Fruit fly (Drosophila melanogaster) whole organism, embryonic: ENCODE results near the gene CG13876.
A peak's percentile ranks its signal among the peaks of the same experiment; 100 is the strongest.

ENCODE experiments used
- Asciz ChIP-seq: fragments of 200-800 bp; sonication (Bioruptor generic); optimal IDR thresholded peaks from 2 replicates; lab custom pipeline; 2017; ENCODE audit warnings: missing biosample characterization, mild to moderate bottlenecking, missing genetic modification characterization, missing genetic modification reagents
- Awh ChIP-seq: fragments of 200-800 bp; sonication (Bioruptor generic); IDR thresholded peaks from 2 replicates; pipeline ENCODE4, ENCODE4 v1.3.6; 2022; ENCODE audit warnings: missing biosample characterization, missing genetic modification characterization
- Blimp-1 ChIP-seq: fragments of 200-800 bp; sonication (Bioruptor generic); optimal IDR thresholded peaks from 3 replicates; lab custom pipeline; 2018; ENCODE audit warnings: missing biosample characterization, missing genetic modification characterization, mild to moderate bottlenecking, moderate library complexity, missing genetic modification reagents
- BtbVII ChIP-seq: fragments of 200-800 bp; sonication (Bioruptor generic); optimal IDR thresholded peaks from 3 replicates; lab custom pipeline; 2017; ENCODE audit warnings: missing biosample characterization, mild to moderate bottlenecking, missing genetic modification characterization
- CG11085 ChIP-seq: fragments of 200-800 bp; sonication (Bioruptor generic); IDR thresholded peaks from 2 replicates; pipeline ENCODE4 v1.3.6; 2022; ENCODE audit warnings: missing biosample characterization, missing genetic modification characterization
- CG11696 ChIP-seq: fragments of 200-800 bp; sonication (Bioruptor generic); IDR thresholded peaks from 2 replicates; pipeline ENCODE4 v1.3.6; 2022; ENCODE audit warnings: missing biosample characterization, missing genetic modification characterization
- CG1233 ChIP-seq: fragments of 200-800 bp; sonication (Bioruptor generic); optimal IDR thresholded peaks from 4 replicates; lab custom pipeline; 2018; ENCODE audit warnings: missing biosample characterization, mild to moderate bottlenecking, missing genetic modification characterization
- CG13123 ChIP-seq: fragments of 200-800 bp; sonication (Bioruptor generic); optimal IDR thresholded peaks from 2 replicates; lab custom pipeline; 2016; ENCODE audit warnings: missing biosample characterization, missing genetic modification characterization
- CG14860 ChIP-seq: fragments of 200-800 bp; sonication (Bioruptor generic); IDR thresholded peaks from 3 replicates; pipeline ENCODE4 v1.3.6; 2022; ENCODE audit warnings: missing biosample characterization, missing genetic modification characterization; ENCODE audit not compliant: partially characterized antibody
- CG1602 ChIP-seq: fragments of 200-800 bp; sonication (Bioruptor generic); optimal IDR thresholded peaks from 3 replicates; lab custom pipeline; 2016; ENCODE audit warnings: missing biosample characterization, missing genetic modification characterization
- CG30431 ChIP-seq: fragments of 200-800 bp; sonication (Bioruptor generic); optimal IDR thresholded peaks from 2 replicates; lab custom pipeline; 2017; ENCODE audit warnings: missing biosample characterization, missing genetic modification characterization
- CG3065 ChIP-seq: fragments of 200-800 bp; sonication (Bioruptor generic); optimal IDR thresholded peaks from 2 replicates; lab custom pipeline; 2016; ENCODE audit warnings: missing biosample characterization, missing genetic modification characterization
- CG3407 ChIP-seq: fragments of 200-800 bp; sonication (Bioruptor generic); optimal IDR thresholded peaks from 2 replicates; lab custom pipeline; 2018; ENCODE audit warnings: missing biosample characterization, mild to moderate bottlenecking, missing genetic modification characterization
- CG4328 ChIP-seq: fragments of 200-800 bp; sonication (Bioruptor generic); optimal IDR thresholded peaks from 3 replicates; lab custom pipeline; 2017; ENCODE audit warnings: missing biosample characterization, missing genetic modification reagents, missing genetic modification characterization
- CG6689 ChIP-seq: fragments of 200-800 bp; sonication (Bioruptor generic); IDR thresholded peaks from 2 replicates; pipeline ENCODE4 v1.3.6; 2022; ENCODE audit warnings: missing biosample characterization, missing genetic modification characterization
- CG7556 ChIP-seq: fragments of 200-800 bp; sonication (Bioruptor generic); optimal IDR thresholded peaks from 2 replicates; lab custom pipeline; 2017; ENCODE audit warnings: missing biosample characterization, mild to moderate bottlenecking, missing genetic modification characterization
- CG9215 ChIP-seq: fragments of 200-800 bp; sonication (Bioruptor generic); IDR thresholded peaks from 2 replicates; pipeline ENCODE4 v1.3.6; 2022; ENCODE audit warnings: missing biosample characterization, missing genetic modification characterization
- CG9817 ChIP-seq: fragments of 200-800 bp; sonication (Bioruptor generic); optimal IDR thresholded peaks from 2 replicates; lab custom pipeline; 2018; ENCODE audit warnings: missing biosample characterization, mild to moderate bottlenecking, missing genetic modification characterization, moderate library complexity
- CG9932 ChIP-seq: fragments of 200-800 bp; sonication (Bioruptor generic); IDR thresholded peaks from 2 replicates; pipeline ENCODE4 v1.3.6; 2022; ENCODE audit warnings: missing biosample characterization, missing genetic modification characterization
- D19A ChIP-seq: fragments of 200-800 bp; optimal IDR thresholded peaks from 3 replicates; lab custom pipeline; 2019; ENCODE audit warnings: missing biosample characterization, mild to moderate bottlenecking, missing genetic modification characterization, moderate library complexity
- Dfd ChIP-seq, 2 experiments: fragments of >200 bp; optimal IDR thresholded peaks; 2 replicates each; lab custom pipeline; 2017; ENCODE audit warnings: missing biosample characterization in 2 of 2, missing genetic modification characterization in 2 of 2
- Doc2 ChIP-seq: fragments of 200-800 bp; sonication (Bioruptor generic); IDR thresholded peaks from 2 replicates; pipeline ENCODE4 v1.3.6; 2022; ENCODE audit warnings: missing biosample characterization, missing genetic modification characterization
- Drgx ChIP-seq: fragments of 200-800 bp; sonication (Bioruptor generic); IDR thresholded peaks from 2 replicates; pipeline ENCODE4 v1.3.6; 2022; ENCODE audit warnings: missing biosample characterization, missing genetic modification characterization
- Gug ChIP-seq: fragments of 200-800 bp; sonication (Bioruptor generic); IDR thresholded peaks from 4 replicates; pipeline ENCODE4 v1.3.6; 2022; ENCODE audit warnings: missing biosample characterization, missing genetic modification characterization
- H15 ChIP-seq: fragments of 200-800 bp; sonication (Bioruptor generic); IDR thresholded peaks from 3 replicates; pipeline ENCODE4 v1.3.6; 2022; ENCODE audit warnings: missing biosample characterization, missing genetic modification characterization
- HLH54F ChIP-seq: fragments of 200-800 bp; sonication (Bioruptor generic); optimal IDR thresholded peaks from 3 replicates; lab custom pipeline; 2016; ENCODE audit warnings: missing biosample characterization, missing genetic modification characterization
- Hr3 ChIP-seq: fragments of 200-800 bp; sonication (Bioruptor generic); optimal IDR thresholded peaks from 3 replicates; lab custom pipeline; 2016; ENCODE audit warnings: missing biosample characterization, missing genetic modification characterization
- Hr51 ChIP-seq, 2 experiments: fragments of 200-800 bp; sonication (Bioruptor generic); optimal IDR thresholded peaks; 2 replicates in 1 of 2; 3 replicates in 1 of 2; lab custom pipeline; 2016 to 2018; ENCODE audit warnings: missing biosample characterization in 2 of 2, missing genetic modification characterization in 2 of 2, mild to moderate bottlenecking in 1 of 2, moderate library complexity in 1 of 2
- Mes4 ChIP-seq: fragments of 200-800 bp; sonication (Bioruptor generic); optimal IDR thresholded peaks from 2 replicates; lab custom pipeline; 2016; ENCODE audit warnings: missing biosample characterization, missing genetic modification characterization
- Oaz ChIP-seq: fragments of 200-800 bp; sonication (Bioruptor generic); IDR thresholded peaks from 2 replicates; pipeline ENCODE4 v1.3.6; 2022; ENCODE audit warnings: missing biosample characterization, missing genetic modification characterization
- Pdp1 ChIP-seq, 2 experiments: fragments of 200-800 bp; sonication (Bioruptor generic); optimal IDR thresholded peaks; 3 replicates each; lab custom pipeline; 2016; ENCODE audit warnings: missing biosample characterization in 2 of 2, missing genetic modification characterization in 2 of 2, mild to moderate bottlenecking in 1 of 2, moderate library complexity in 1 of 2
- Ssrp ChIP-seq: fragments of 200-800 bp; sonication (Bioruptor generic); optimal IDR thresholded peaks from 2 replicates; lab custom pipeline; 2018; ENCODE audit warnings: missing biosample characterization, mild to moderate bottlenecking, missing genetic modification characterization, moderate library complexity
- aop ChIP-seq: fragments of 200-800 bp; sonication (Bioruptor generic); IDR thresholded peaks from 2 replicates; pipeline ENCODE4 v1.3.6; 2022; ENCODE audit warnings: missing biosample characterization, missing genetic modification characterization
- chn ChIP-seq: fragments of 200-800 bp; sonication (Bioruptor generic); optimal IDR thresholded peaks from 2 replicates; lab custom pipeline; 2016; ENCODE audit warnings: missing biosample characterization, missing genetic modification characterization
- ci ChIP-seq: fragments of 200-800 bp; sonication (Bioruptor generic); IDR thresholded peaks from 3 replicates; pipeline ENCODE4 v1.3.6; 2022; ENCODE audit warnings: missing biosample characterization, missing genetic modification characterization
- cwo ChIP-seq: fragments of 200-800 bp; sonication (Bioruptor generic); optimal IDR thresholded peaks from 3 replicates; lab custom pipeline; 2017; ENCODE audit warnings: missing biosample characterization, missing genetic modification characterization, mild to moderate bottlenecking, moderate library complexity, missing genetic modification reagents
- da ChIP-seq: fragments of 200-800 bp; sonication (Bioruptor generic); optimal IDR thresholded peaks from 2 replicates; lab custom pipeline; 2016; ENCODE audit warnings: missing biosample characterization, missing genetic modification characterization
- fd102C ChIP-seq: fragments of 200-800 bp; sonication (Bioruptor generic); optimal IDR thresholded peaks from 2 replicates; lab custom pipeline; 2018; ENCODE audit warnings: missing biosample characterization, mild to moderate bottlenecking, missing genetic modification characterization, moderate library complexity
- fu2 ChIP-seq: fragments of 200-800 bp; sonication (Bioruptor generic); optimal IDR thresholded peaks from 2 replicates; lab custom pipeline; 2016; ENCODE audit warnings: missing biosample characterization, missing genetic modification characterization
- lmd ChIP-seq: fragments of 200-800 bp; sonication (Bioruptor generic); IDR thresholded peaks from 2 replicates; pipeline ENCODE4 v1.3.6; 2022; ENCODE audit warnings: missing biosample characterization, missing genetic modification characterization
- mirr ChIP-seq: fragments of 200-800 bp; sonication (Bioruptor generic); optimal IDR thresholded peaks from 3 replicates; lab custom pipeline; 2018; ENCODE audit warnings: missing biosample characterization, mild to moderate bottlenecking, missing genetic modification characterization
- slbo ChIP-seq: fragments of 200-800 bp; sonication (Bioruptor generic); IDR thresholded peaks from 2 replicates; pipeline ENCODE4 v1.3.6; 2022; ENCODE audit warnings: missing biosample characterization, missing genetic modification characterization
- sob ChIP-seq: fragments of 200-800 bp; sonication (Bioruptor generic); IDR thresholded peaks from 2 replicates; pipeline ENCODE4 v1.3.6; 2022; ENCODE audit warnings: missing biosample characterization, missing genetic modification characterization
- sr ChIP-seq: fragments of 200-800 bp; sonication (Bioruptor generic); IDR thresholded peaks from 3 replicates; pipeline ENCODE4 v1.3.6; 2022; ENCODE audit warnings: missing biosample characterization, missing genetic modification characterization
- sug ChIP-seq: fragments of 200-800 bp; optimal IDR thresholded peaks from 2 replicates; lab custom pipeline; 2019; ENCODE audit warnings: missing biosample characterization, mild to moderate bottlenecking, missing genetic modification characterization, moderate library complexity
- toy ChIP-seq: fragments of 200-800 bp; sonication (Bioruptor generic); IDR thresholded peaks from 2 replicates; pipeline ENCODE4 v1.3.6; 2022; ENCODE audit warnings: missing biosample characterization, missing genetic modification characterization
- ttk ChIP-seq: fragments of 200-800 bp; sonication (Bioruptor generic); IDR thresholded peaks from 2 replicates; pipeline ENCODE4 v2.1.2; 2022; ENCODE audit warnings: missing biosample characterization, missing genetic modification characterization
- tx ChIP-seq: fragments of 200-800 bp; sonication (Bioruptor generic); optimal IDR thresholded peaks from 2 replicates; lab custom pipeline; 2016; ENCODE audit warnings: missing biosample characterization, missing genetic modification characterization
- wor ChIP-seq: fragments of 200-800 bp; sonication (Bioruptor generic); IDR thresholded peaks from 2 replicates; pipeline ENCODE4 v1.3.6; 2022; ENCODE audit warnings: missing biosample characterization, missing genetic modification characterization
- zf30C ChIP-seq: fragments of 200-800 bp; sonication (Bioruptor generic); optimal IDR thresholded peaks from 3 replicates; lab custom pipeline; 2018; ENCODE audit warnings: missing biosample characterization, mild to moderate bottlenecking, missing genetic modification characterization
- zfh2 ChIP-seq: fragments of 200-800 bp; sonication (Bioruptor generic); optimal IDR thresholded peaks from 2 replicates; lab custom pipeline; 2016; ENCODE audit warnings: missing biosample characterization, missing genetic modification characterization

CG13876 gene

DNA sequence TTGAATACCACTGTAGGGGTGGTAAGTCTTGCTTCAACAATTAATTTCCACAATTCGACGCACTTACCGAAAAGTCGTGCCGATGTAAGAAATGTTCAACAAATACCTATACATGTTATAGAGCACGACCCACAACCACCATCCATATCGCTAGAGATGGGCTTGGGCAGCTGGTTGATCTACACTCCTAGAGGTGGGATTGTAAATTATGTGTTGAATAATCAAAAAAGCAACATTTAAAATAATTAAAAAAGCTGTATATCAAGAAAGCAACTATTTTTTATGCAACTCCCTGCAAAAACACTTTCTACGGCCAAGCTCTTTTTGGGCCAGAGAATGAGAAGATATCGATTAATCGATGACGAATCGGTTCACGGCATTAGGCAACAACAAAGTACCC is 21.7 kb upstream of the CG13876 start, which contains the start of the genes CG34140, Mkp and Mtch (continued):
- 0 out of 2 replicates have a peak, but pooled peaks have one; percentile 39 for TF ChIP-seq Oaz (GFP tag; lab: Robert Waterston, UW)
- TF ChIP-seq Gug (GFP tag; lab: Robert Waterston, UW), result peak; percentile 83
- TF ChIP-seq ci (GFP tag; lab: Robert Waterston, UW), result peak; percentile 75
- no peak for TF ChIP-seq sug (tag; lab: Kevin White, UChicago)
- peak; percentile 67 for TF ChIP-seq CG13123 (GFP tag; lab: Kevin White, UChicago)
- TF ChIP-seq Doc2 (GFP tag; lab: Robert Waterston, UW), result no peak
- 0 out of 2 replicates have a peak, but pooled peaks have one; percentile 39 for TF ChIP-seq CG11696
- peak; percentile 57 for TF ChIP-seq wor (GFP tag; lab: Robert Waterston, UW)
- TF ChIP-seq zfh2 (GFP tag; lab: Kevin White, UChicago), result peak; percentile 89
- TF ChIP-seq Hr51 (GFP tag; optimal IDR thresholded peaks at IDR 0.05; lab: Kevin White, UChicago), result peak in 1 of 2 experiments; percentile 91
- TF ChIP-seq Hr3 (GFP tag; lab: Kevin White, UChicago), result peak; percentile 85
- TF ChIP-seq CG3065 (GFP tag; lab: Kevin White, UChicago), result peak; percentile 50
- TF ChIP-seq H15 (GFP tag; lab: Robert Waterston, UW), result peak; percentile 81
- TF ChIP-seq fu2 (GFP tag; lab: Kevin White, UChicago), result peak; percentile 88
- TF ChIP-seq sob, result peak; percentile 84
- TF ChIP-seq CG4328 (GFP tag; lab: Kevin White, UChicago), result peak; percentile 68
- TF ChIP-seq fd102C, result peak; percentile 27
- TF ChIP-seq CG11085 (GFP tag; lab: Robert Waterston, UW), result peak; percentile 65
- no peak for TF ChIP-seq toy (GFP tag; lab: Robert Waterston, UW)
- no peak for TF ChIP-seq Blimp-1 (GFP tag; lab: Kevin White, UChicago)
- TF ChIP-seq CG9215 (GFP tag; lab: Robert Waterston, UW), result peak; percentile 80
- peak; percentile 83 for TF ChIP-seq tx (GFP tag; lab: Kevin White, UChicago)
- TF ChIP-seq Mes4 (GFP tag; lab: Kevin White, UChicago), result peak; percentile 81
- no peak for TF ChIP-seq cwo (GFP tag; lab: Kevin White, UChicago)
- peak; percentile 81 for TF ChIP-seq CG6689 (GFP tag; lab: Robert Waterston, UW)
- peak; percentile 71 for TF ChIP-seq lmd
- peak; percentile 86 for TF ChIP-seq CG1602
- TF ChIP-seq CG9932, result peak; percentile 92
- TF ChIP-seq Drgx (GFP tag; lab: Robert Waterston, UW), result peak; percentile 36; the same call in 1 of the 2 replicates
- peak; percentile 88 for TF ChIP-seq CG9817 (tag; lab: Kevin White, UChicago)
- TF ChIP-seq mirr, result no peak
- TF ChIP-seq HLH54F (GFP tag; lab: Kevin White, UChicago), result peak; percentile 94
- TF ChIP-seq Awh, result peak; percentile 72
- TF ChIP-seq aop (GFP tag; lab: Robert Waterston, UW), result peak; percentile 63; the same call in 1 of the 2 replicates
- peak; percentile 74 for TF ChIP-seq CG7556
- TF ChIP-seq Ssrp (tag; lab: Kevin White, UChicago), result peak; percentile 78
- peak; percentile 54 for TF ChIP-seq BtbVII (GFP tag; lab: Kevin White, UChicago)
- peak; percentile 89 for TF ChIP-seq CG14860
- TF ChIP-seq da, result peak; percentile 44
- TF ChIP-seq CG1233 (GFP tag; lab: Kevin White, UChicago), result peak; percentile 74
- TF ChIP-seq slbo (GFP tag; lab: Robert Waterston, UW), result peak; percentile 88
- peak; percentile 90 to 99 for TF ChIP-seq Pdp1 (GFP tag; optimal IDR thresholded peaks at IDR 0.05; lab: Kevin White, UChicago)
- no peak for TF ChIP-seq Dfd (GFP tag; optimal IDR thresholded peaks at IDR 0.05; lab: Kevin White, UChicago)
- no peak for TF ChIP-seq Asciz (GFP tag; lab: Kevin White, UChicago)
- peak; percentile 94 for TF ChIP-seq chn (GFP tag; lab: Kevin White, UChicago)
- TF ChIP-seq CG30431 (GFP tag; lab: Kevin White, UChicago), result peak; percentile 44
- no peak for TF ChIP-seq CG3407 (GFP tag; lab: Kevin White, UChicago)
- peak; percentile 73 for TF ChIP-seq ttk (GFP tag; lab: Robert Waterston, UW)
- TF ChIP-seq D19A, result no peak
- 0 out of 3 replicates have a peak, but pooled peaks have one; percentile 3 for TF ChIP-seq sr (GFP tag; lab: Robert Waterston, UW)
- no peak for TF ChIP-seq zf30C
